Worm (Caenorhabditis elegans) whole organism, L4/young adult: ENCODE measurements around the gene srh-78.

Source experiments
- W03F9.2 ChIP-seq: fragments of 150-350 bp; optimal IDR thresholded peaks from 2 replicates; lab custom pipeline; 2014; ENCODE audit warnings: missing biosample characterization, missing genetic modification characterization
- dao-5 ChIP-seq: sonication (generic microtip); optimal IDR thresholded peaks from 2 replicates; lab custom pipeline; 2016; ENCODE audit warnings: missing genotype, missing genetic modification characterization, moderate library complexity, missing compliant biosample characterization
- him-1 ChIP-seq: sonication (generic microtip); optimal IDR thresholded peaks from 2 replicates; lab custom pipeline; 2016; ENCODE audit warnings: missing genotype, missing genetic modification reagents, missing genetic modification characterization, missing compliant biosample characterization

DNA sequence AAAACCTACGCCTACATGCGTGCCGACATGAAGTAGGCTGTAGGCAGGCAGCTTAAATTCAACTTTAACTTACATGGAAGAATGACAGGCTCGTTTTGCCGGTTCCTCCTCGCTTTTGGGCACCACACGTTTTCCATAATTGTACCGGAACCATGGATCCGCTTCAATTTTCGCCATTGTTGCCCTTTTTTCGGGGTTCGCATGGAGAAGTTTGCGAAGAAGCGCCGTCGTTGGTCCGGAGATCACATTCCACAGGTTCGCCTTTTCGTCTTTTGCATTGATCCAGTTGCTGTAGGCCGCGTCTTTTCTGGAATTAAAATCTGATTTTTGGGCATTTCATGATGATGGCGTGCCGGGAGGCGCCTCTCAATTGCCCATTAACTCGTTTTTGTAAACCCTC lies 20.1 kb downstream of the srh-78 start:
- TF ChIP-seq dao-5 (tag; lab: Kevin White, UChicago) (no peak), him-1 (tag; lab: Kevin White, UChicago) (no peak), W03F9.2 (tag; lab: Kevin White, UChicago) (no peak)
